Fruit fly (Drosophila melanogaster) whole organism, wandering third instar larva: ENCODE results near the gene Cpr35B.

Source experiments
- GATAd ChIP-seq: sonication (Bioruptor generic); optimal IDR thresholded peaks from 2 replicates; lab custom pipeline; 2016; ENCODE audit warnings: missing biosample characterization, missing genetic modification characterization
- Hr78 ChIP-seq: fragments of >200 bp; optimal IDR thresholded peaks from 2 replicates; lab custom pipeline; 2017; ENCODE audit warnings: missing biosample characterization, missing genetic modification characterization
- Myc ChIP-seq: fragments of >200 bp; optimal IDR thresholded peaks from 2 replicates; lab custom pipeline; 2017
- ey ChIP-seq: fragments of 200-800 bp; sonication (Bioruptor generic); optimal IDR thresholded peaks from 2 replicates; lab custom pipeline; 2016; ENCODE audit warnings: missing biosample characterization, missing genetic modification characterization
- foxo ChIP-seq, 2 experiments: fragments of 200-800 bp; sonication (Bioruptor generic); optimal IDR thresholded peaks; 2 replicates in 1 of 2; 3 replicates in 1 of 2; lab custom pipeline; 2016 to 2017; ENCODE audit warnings: missing biosample characterization in 2 of 2, missing genetic modification characterization in 2 of 2
- fru ChIP-seq: fragments of 200-800 bp; sonication (Bioruptor generic); optimal IDR thresholded peaks from 3 replicates; lab custom pipeline; 2016; ENCODE audit warnings: missing biosample characterization, mild to moderate bottlenecking, missing genetic modification characterization
- rgr ChIP-seq: fragments of 200-800 bp; sonication (Bioruptor generic); optimal IDR thresholded peaks from 3 replicates; lab custom pipeline; 2016; ENCODE audit warnings: missing biosample characterization, mild to moderate bottlenecking, missing genetic modification characterization
- usp ChIP-seq: fragments of >200 bp; optimal IDR thresholded peaks from 2 replicates; lab custom pipeline; 2017; ENCODE audit warnings: missing biosample characterization, missing genetic modification characterization
- woc ChIP-seq: sonication (Bioruptor generic); optimal IDR thresholded peaks from 2 replicates; lab custom pipeline; 2016; ENCODE audit warnings: missing biosample characterization, mild to moderate bottlenecking, missing genetic modification characterization

dm6 chr2L:14441309-14441708 lies 16.3 kb upstream of the Cpr35B start:
- no peak for TF ChIP-seq fru (GFP tag; lab: Kevin White, UChicago)
- TF ChIP-seq foxo (GFP tag; optimal IDR thresholded peaks at IDR 0.05; lab: Kevin White, UChicago): no peak
- no peak for TF ChIP-seq usp (GFP tag; lab: Kevin White, UChicago)
- no peak for TF ChIP-seq woc
- TF ChIP-seq rgr (GFP tag; lab: Kevin White, UChicago): no peak
- no peak for TF ChIP-seq Myc (lab: Kevin White, UChicago)
- TF ChIP-seq Hr78 (GFP tag; lab: Kevin White, UChicago): no peak
- no peak for TF ChIP-seq GATAd
- TF ChIP-seq ey (GFP tag; lab: Kevin White, UChicago): no peak
